Fruit fly (Drosophila melanogaster): ENCODE measurements around the gene CG43219.
A peak's percentile ranks its signal among the peaks of the same experiment; 100 is the strongest.

CG43219 gene

dm6 chr3L:21239999-21240509, 19.9 kb downstream of the CG43219 start (continued):
- TF ChIP-seq corto (GFP tag; optimal IDR thresholded peaks at IDR 0.05) (no peak), mirr (GFP tag; optimal IDR thresholded peaks at IDR 0.05) (no peak), CG10543 (GFP tag; optimal IDR thresholded peaks at IDR 0.05) (no peak), pros (GFP tag; optimal IDR thresholded peaks at IDR 0.05) (no peak), CG7963 (GFP tag; IDR thresholded peaks at IDR 0.05; ENCODE audit: partially characterized antibody) (no peak), yki (optimal IDR thresholded peaks at IDR 0.05) (peak; percentile 27), sd (tag; optimal IDR thresholded peaks at IDR 0.05) (no peak)

DNA sequence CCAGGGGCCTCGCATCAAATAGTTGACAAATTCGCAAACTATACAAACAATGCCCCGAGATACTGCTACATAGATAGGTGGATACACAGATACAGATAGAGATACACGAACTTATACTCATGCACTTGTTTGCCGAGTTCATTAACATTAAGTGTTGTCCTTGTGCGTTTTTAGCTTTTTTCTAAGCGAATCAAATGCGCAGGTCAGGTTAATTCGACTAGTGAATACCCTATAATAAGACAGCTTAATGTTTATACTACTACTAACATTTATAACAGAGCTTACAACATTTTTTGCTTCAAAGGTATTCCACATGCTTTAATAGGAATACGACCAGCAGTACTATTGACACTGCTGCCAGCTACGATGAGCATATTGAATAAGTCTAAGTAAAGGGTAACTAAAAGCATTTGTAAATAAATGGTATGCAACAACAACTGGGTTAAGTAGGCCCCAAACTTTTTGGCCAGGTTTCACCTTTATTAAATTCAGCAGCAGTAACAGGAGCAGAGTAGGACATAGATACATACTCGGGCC, 21.3 kb downstream of the CG43219 start:
- TF ChIP-seq Gug (GFP tag; IDR thresholded peaks at IDR 0.05) (0 out of 4 replicates have a peak, but pooled peaks have one; percentile 1), CG7839 (tag; optimal IDR thresholded peaks at IDR 0.05) (peak; percentile 33), CG3281 (GFP tag; optimal IDR thresholded peaks at IDR 0.05) (peak; percentile 17), Spps (tag; optimal IDR thresholded peaks at IDR 0.05) (no peak), Hmr (GFP tag; optimal IDR thresholded peaks at IDR 0.05) (peak; percentile 13), psq (GFP tag; optimal IDR thresholded peaks at IDR 0.05) (no peak), MTF-1 (GFP tag; optimal IDR thresholded peaks at IDR 0.05; ENCODE audit: borderline replicate concordance) (no peak), CG11504 (tag; optimal IDR thresholded peaks at IDR 0.05) (peak; percentile 19), lab (GFP tag; optimal IDR thresholded peaks at IDR 0.05) (peak; percentile 13), CG9817 (tag; optimal IDR thresholded peaks at IDR 0.05) (peak; percentile 4), Sox102F (GFP tag; optimal IDR thresholded peaks at IDR 0.05) (peak; percentile 1), fd3F (GFP tag; optimal IDR thresholded peaks at IDR 0.05) (peak; percentile 44), pho (GFP tag; optimal IDR thresholded peaks at IDR 0.05) (peak; percentile 14), CG8765 (GFP tag; IDR thresholded peaks at IDR 0.05) (no peak), btn (GFP tag; optimal IDR thresholded peaks at IDR 0.05) (no peak), CoRest (tag; optimal IDR thresholded peaks at IDR 0.05) (peak; percentile 11), wek (GFP tag; optimal IDR thresholded peaks at IDR 0.05) (no peak), CG12236 (GFP tag; optimal IDR thresholded peaks at IDR 0.05) (no peak), lilli (GFP tag; optimal IDR thresholded peaks at IDR 0.05) (peak; percentile 11), CG7556 (GFP tag; optimal IDR thresholded peaks at IDR 0.05) (no peak), CG15269 (tag; optimal IDR thresholded peaks at IDR 0.05) (peak; percentile 21), gem (tag; optimal IDR thresholded peaks at IDR 0.05) (peak; percentile 40), Med (GFP tag) (peak; percentile 56), CG2120 (GFP tag; optimal IDR thresholded peaks at IDR 0.05) (peak; percentile 20), Poxn (GFP tag; IDR thresholded peaks at IDR 0.05) (no peak), CG10321 (GFP tag; IDR thresholded peaks at IDR 0.05) (no peak), CG34422 (GFP tag; IDR thresholded peaks at IDR 0.05) (no peak), D19B (GFP tag; optimal IDR thresholded peaks at IDR 0.05) (peak; percentile 48), CG30403 (GFP tag; optimal IDR thresholded peaks at IDR 0.05) (peak; percentile 22), CG4617 (GFP tag; optimal IDR thresholded peaks at IDR 0.05; ENCODE audit: borderline replicate concordance) (no peak), jumu (GFP tag; optimal IDR thresholded peaks at IDR 0.05) (no peak), CG12769 (tag; optimal IDR thresholded peaks at IDR 0.05) (peak; percentile 47), slbo (GFP tag; IDR thresholded peaks at IDR 0.05) (no peak), Fer3 (tag; optimal IDR thresholded peaks at IDR 0.05) (peak; percentile 4), Meics (GFP tag; optimal IDR thresholded peaks at IDR 0.05) (peak; percentile 25), CG8290 (GFP tag; optimal IDR thresholded peaks at IDR 0.05) (no peak), CG8290 (tag; optimal IDR thresholded peaks at IDR 0.05) (peak in 1 of 2 experiments; percentile 22), CrebB (tag; optimal IDR thresholded peaks at IDR 0.05) (no peak), row (GFP tag; IDR thresholded peaks at IDR 0.05) (peak; percentile 42; the same call in 2 of the 3 replicates), jing (GFP tag; optimal IDR thresholded peaks at IDR 0.05) (peak; percentile 10), CG17186 (GFP tag; optimal IDR thresholded peaks at IDR 0.05) (no peak), CG13624 (GFP tag; optimal IDR thresholded peaks at IDR 0.05) (peak; percentile 18)

Data from whole organism, embryonic.